Worm (Caenorhabditis elegans) whole organism, late embryonic: Measurements from ENCODE around the gene bmy-1.
A peak's percentile ranks its signal among the peaks of the same experiment; 100 is the strongest.

ENCODE experiments used
- C08G9.2 ChIP-seq: sonication (generic microtip); optimal IDR thresholded peaks from 2 replicates; lab custom pipeline; 2016; ENCODE audit warnings: mild to moderate bottlenecking, missing genetic modification characterization, moderate library complexity, missing compliant biosample characterization
- C38D4.7 ChIP-seq: fragments of 200-800 bp; sonication (Bioruptor generic); optimal IDR thresholded peaks from 2 replicates; lab custom pipeline; 2018; ENCODE audit warnings: mild to moderate bottlenecking, missing genetic modification characterization, moderate library complexity, missing compliant biosample characterization
- F13H6.1 ChIP-seq: sonication (generic microtip); optimal IDR thresholded peaks from 2 replicates; lab custom pipeline; 2016; ENCODE audit warnings: missing genetic modification characterization, missing compliant biosample characterization
- K09A11.1 ChIP-seq: sonication (generic microtip); optimal IDR thresholded peaks from 2 replicates; lab custom pipeline; 2017; ENCODE audit warnings: antibody characterized with exemption, mild to moderate bottlenecking, missing genetic modification characterization, missing compliant biosample characterization; ENCODE audit not compliant: insufficient read depth
- T23F11.4 ChIP-seq: fragments of 200-800 bp; sonication (Bioruptor generic); optimal IDR thresholded peaks from 2 replicates; lab custom pipeline; 2018; ENCODE audit warnings: mild to moderate bottlenecking, missing genetic modification characterization, missing compliant biosample characterization
- Y22D7AL.16 ChIP-seq: sonication (generic microtip); optimal IDR thresholded peaks from 2 replicates; lab custom pipeline; 2016; ENCODE audit warnings: missing genetic modification characterization, missing compliant biosample characterization
- ama-1 ChIP-seq: fragments of 150-350 bp; optimal IDR thresholded peaks from 2 replicates; lab custom pipeline; 2014
- ceh-2 ChIP-seq: sonication (generic microtip); optimal IDR thresholded peaks from 2 replicates; lab custom pipeline; 2016; ENCODE audit warnings: missing genotype, missing genetic modification characterization, missing compliant biosample characterization
- ceh-30 ChIP-seq: fragments of 150-350 bp; optimal IDR thresholded peaks from 2 replicates; lab custom pipeline; 2014; ENCODE audit warnings: missing biosample characterization, missing genetic modification characterization
- ceh-31 ChIP-seq: sonication (generic microtip); optimal IDR thresholded peaks from 2 replicates; lab custom pipeline; 2016; ENCODE audit warnings: missing genetic modification characterization, missing compliant biosample characterization
- ceh-45 ChIP-seq: fragments of 200-800 bp; sonication (Bioruptor generic); IDR thresholded peaks from 2 replicates; pipeline ENCODE4 v1.3.6; 2022; ENCODE audit warnings: missing genetic modification reagents, missing genetic modification characterization, missing compliant biosample characterization
- dve-1 ChIP-seq: sonication (generic microtip); optimal IDR thresholded peaks from 2 replicates; lab custom pipeline; 2017; ENCODE audit warnings: antibody characterized with exemption, mild to moderate bottlenecking, missing genetic modification characterization, missing compliant biosample characterization
- elt-2 ChIP-seq: sonication (generic microtip); optimal IDR thresholded peaks from 2 replicates; lab custom pipeline; 2016; ENCODE audit warnings: missing genetic modification reagents, missing genetic modification characterization, missing compliant biosample characterization
- ets-4 ChIP-seq: sonication (generic microtip); optimal IDR thresholded peaks from 2 replicates; lab custom pipeline; 2016; ENCODE audit warnings: missing genetic modification characterization, missing compliant biosample characterization
- eyg-1 ChIP-seq: sonication (generic microtip); optimal IDR thresholded peaks from 2 replicates; lab custom pipeline; 2016; ENCODE audit warnings: missing genotype, missing genetic modification characterization, missing compliant biosample characterization
- gmeb-2 ChIP-seq: sonication (generic microtip); optimal IDR thresholded peaks from 2 replicates; lab custom pipeline; 2016; ENCODE audit warnings: missing genetic modification characterization, inconsistent platforms, missing compliant biosample characterization
- hlh-30 ChIP-seq: sonication (generic microtip); optimal IDR thresholded peaks from 2 replicates; lab custom pipeline; 2017; ENCODE audit warnings: antibody characterized with exemption, missing genetic modification characterization, missing compliant biosample characterization; ENCODE audit not compliant: insufficient read depth
- hlh-6 ChIP-seq: sonication (generic microtip); optimal IDR thresholded peaks from 2 replicates; lab custom pipeline; 2016; ENCODE audit warnings: missing genotype, missing genetic modification characterization, missing compliant biosample characterization
- lim-6 ChIP-seq: sonication (generic microtip); optimal IDR thresholded peaks from 2 replicates; lab custom pipeline; 2016; ENCODE audit warnings: missing genetic modification characterization, missing compliant biosample characterization
- madf-2 ChIP-seq: sonication (generic microtip); optimal IDR thresholded peaks from 2 replicates; lab custom pipeline; 2017; ENCODE audit warnings: missing genetic modification characterization, missing compliant biosample characterization
- nhr-11 ChIP-seq: fragments of 150-350 bp; optimal IDR thresholded peaks from 2 replicates; lab custom pipeline; 2014; ENCODE audit warnings: missing biosample characterization, missing genetic modification characterization
- nhr-232 ChIP-seq: sonication (generic microtip); optimal IDR thresholded peaks from 2 replicates; lab custom pipeline; 2016; ENCODE audit warnings: missing genetic modification characterization, missing compliant biosample characterization
- npax-4 ChIP-seq: sonication (generic microtip); optimal IDR thresholded peaks from 2 replicates; lab custom pipeline; 2016; ENCODE audit warnings: missing genetic modification characterization, missing compliant biosample characterization
- pha-2 ChIP-seq: sonication (generic microtip); optimal IDR thresholded peaks from 2 replicates; lab custom pipeline; 2017; ENCODE audit warnings: mild to moderate bottlenecking, missing genetic modification characterization, missing compliant biosample characterization
- pha-4 ChIP-seq: fragments of 150-350 bp; optimal IDR thresholded peaks from 2 replicates; lab custom pipeline; 2018; ENCODE audit warnings: missing biosample characterization, missing genetic modification reagents, missing genetic modification characterization
- pros-1 ChIP-seq: fragments of 150-350 bp; optimal IDR thresholded peaks from 2 replicates; lab custom pipeline; 2014; ENCODE audit warnings: missing biosample characterization, missing genetic modification reagents, missing genetic modification characterization
- sox-2 ChIP-seq: fragments of 200-800 bp; sonication (Bioruptor generic); IDR thresholded peaks from 2 replicates; pipeline ENCODE4 v1.3.6; 2022; ENCODE audit warnings: missing genetic modification reagents, missing genetic modification characterization, missing compliant biosample characterization
- tbx-2 ChIP-seq: sonication (generic microtip); optimal IDR thresholded peaks from 2 replicates; lab custom pipeline; 2016; ENCODE audit warnings: missing genetic modification characterization, missing compliant biosample characterization
- ttx-3 ChIP-seq: sonication (generic microtip); optimal IDR thresholded peaks from 2 replicates; lab custom pipeline; 2016; ENCODE audit warnings: missing genetic modification reagents, missing genetic modification characterization, missing compliant biosample characterization
- unc-42 ChIP-seq: sonication (generic microtip); optimal IDR thresholded peaks from 2 replicates; lab custom pipeline; 2016; ENCODE audit warnings: missing genotype, missing genetic modification characterization, missing compliant biosample characterization
- unc-55 ChIP-seq: sonication (generic microtip); optimal IDR thresholded peaks from 2 replicates; lab custom pipeline; 2017; ENCODE audit warnings: missing biosample characterization, missing genetic modification reagents, missing genetic modification characterization
- unc-86 ChIP-seq: sonication (generic microtip); optimal IDR thresholded peaks from 2 replicates; lab custom pipeline; 2016; ENCODE audit warnings: missing genetic modification characterization, missing compliant biosample characterization
- ztf-16 ChIP-seq: sonication (generic microtip); optimal IDR thresholded peaks from 2 replicates; lab custom pipeline; 2017; ENCODE audit warnings: missing genetic modification characterization, missing compliant biosample characterization

The bmy-1 gene

ce11 chrII:5340672-5341568 lies 17.6 kb upstream of the bmy-1 start:
- TF ChIP-seq gmeb-2 (tag; lab: Kevin White, UChicago) (peak; percentile 19), C08G9.2 (no peak)

ce11 chrII:5341573-5341972 lies 16.9 kb upstream of the bmy-1 start:
- no peak for TF ChIP-seq hlh-30 (tag; lab: Kevin White, UChicago)
- TF ChIP-seq pha-2 (tag; lab: Kevin White, UChicago) = no peak
- TF ChIP-seq pros-1 (tag; lab: Kevin White, UChicago) = no peak
- TF ChIP-seq ceh-30 = no peak
- TF ChIP-seq pha-4 (tag; lab: Kevin White, UChicago) = no peak
- no peak for TF ChIP-seq unc-42
- no peak for TF ChIP-seq ama-1

ce11 chrII:5342412-5342811 lies 16.1 kb upstream of the bmy-1 start:
- TF ChIP-seq ttx-3 (tag; lab: Kevin White, UChicago) (no peak), ceh-30 (no peak), npax-4 (no peak), tbx-2 (tag; lab: Kevin White, UChicago) (no peak), eyg-1 (tag; lab: Kevin White, UChicago) (no peak), unc-86 (tag; lab: Kevin White, UChicago) (no peak), C38D4.7 (GFP tag; lab: Kevin White, UChicago) (no peak)

- TF ChIP-seq lim-6 (tag; lab: Kevin White, UChicago) = no peak
- TF ChIP-seq hlh-30 (tag; lab: Kevin White, UChicago) = no peak
- TF ChIP-seq npax-4 = no peak
- TF ChIP-seq nhr-11 (tag; lab: Kevin White, UChicago) = no peak
- TF ChIP-seq unc-55 = no peak
- TF ChIP-seq C38D4.7 (GFP tag; lab: Kevin White, UChicago) = no peak
- no peak for TF ChIP-seq madf-2 (tag; lab: Kevin White, UChicago)
- TF ChIP-seq T23F11.4 (GFP tag; lab: Kevin White, UChicago) = no peak
- no peak for TF ChIP-seq nhr-232 (tag; lab: Kevin White, UChicago)
- TF ChIP-seq dve-1 = no peak
- no peak for TF ChIP-seq hlh-6 (tag; lab: Kevin White, UChicago)
- TF ChIP-seq, all 69 proteins: peak for 0
Observed at ce11 chrII:5344775-5345174, 13.7 kb upstream of the bmy-1 start, which contains the start of gene F09E5.14. Gene F09E5.14 (minus strand): TSS chrII:5344875.

- TF ChIP-seq sox-2 (GFP tag; lab: Robert Waterston, UW) (peak; percentile 42; the same call in 1 of the 2 replicates), elt-2 (tag; lab: Kevin White, UChicago) (peak; percentile 23), ceh-31 (tag; lab: Kevin White, UChicago) (peak; percentile 56), unc-42 (peak; percentile 55), unc-86 (tag; lab: Kevin White, UChicago) (peak; percentile 6), ceh-45 (GFP tag; lab: Robert Waterston, UW) (peak; percentile 66), ceh-2 (tag; lab: Kevin White, UChicago) (peak; percentile 22)
- TF ChIP-seq, all 69 proteins: peak for 7; not testable (repeated sequence) for 62
Observed at ce11 chrII:5346350-5346749, 12.1 kb upstream of the bmy-1 start.

ce11 chrII:5350357-5350756 lies 8.1 kb upstream of the bmy-1 start, which contains the start of gene F09E5.8:
Gene F09E5.8 (plus strand): TSS chrII:5350669.
- peak; percentile 41; the same call in 1 of the 2 replicates for TF ChIP-seq ceh-45 (GFP tag; lab: Robert Waterston, UW)

ce11 chrII:5351799-5352198 lies 6.7 kb upstream of the bmy-1 start, which contains the start of gene F09E5.7:
Gene F09E5.7 (plus strand): TSS chrII:5352099.
- TF ChIP-seq F13H6.1 (no peak), K09A11.1 (no peak), ets-4 (no peak), ttx-3 (tag; lab: Kevin White, UChicago) (no peak), pha-2 (tag; lab: Kevin White, UChicago) (no peak), unc-55 (no peak), Y22D7AL.16 (tag; lab: Kevin White, UChicago) (no peak), ztf-16 (tag; lab: Kevin White, UChicago) (no peak), npax-4 (no peak)
